Fruit fly (Drosophila melanogaster): Measurements from ENCODE around the gene CG32687.

Gene CG32687

dm6 chrX:10474625-10475024, 12.4 kb downstream of the CG32687 start, which contains the start of gene nocte (continued):
- TF ChIP-seq CG1603 (tag; optimal IDR thresholded peaks at IDR 0.05) = peak; percentile 54
- no peak for TF ChIP-seq CG17612 (GFP tag; IDR thresholded peaks at IDR 0.05)
- no peak for TF ChIP-seq E2f1 (GFP tag; IDR thresholded peaks at IDR 0.05)
- TF ChIP-seq MBD-R2 (GFP tag; IDR thresholded peaks at IDR 0.05) = peak; percentile 62
- TF ChIP-seq Sin3A (optimal IDR thresholded peaks at IDR 0.05) = peak; percentile 53
- TF ChIP-seq gt (GFP tag; IDR thresholded peaks at IDR 0.05) = 0 out of 2 replicates have a peak, but pooled peaks have one; percentile 8
- TF ChIP-seq ewg (GFP tag; optimal IDR thresholded peaks at IDR 0.05) = no peak
- TF ChIP-seq BEAF-32 (GFP tag; optimal IDR thresholded peaks at IDR 0.05) = peak; percentile 67
- TF ChIP-seq pzg (GFP tag; optimal IDR thresholded peaks at IDR 0.05) = peak; percentile 56
- no peak for TF ChIP-seq cad (GFP tag; optimal IDR thresholded peaks at IDR 0.05)
- peak; percentile 23 for TF ChIP-seq nmo (GFP tag; optimal IDR thresholded peaks at IDR 0.05)
- no peak for TF ChIP-seq Doc2 (GFP tag; IDR thresholded peaks at IDR 0.05)
- no peak for TF ChIP-seq lmd (GFP tag; IDR thresholded peaks at IDR 0.05)
- TF ChIP-seq Med (GFP tag) = peak; percentile 83
- 0 out of 3 replicates have a peak, but pooled peaks have one; percentile 6 for TF ChIP-seq ci (GFP tag; IDR thresholded peaks at IDR 0.05)
- peak; percentile 5 to 11 for TF ChIP-seq dpn (GFP tag; optimal IDR thresholded peaks at IDR 0.05)
- TF ChIP-seq bab2 (GFP tag; optimal IDR thresholded peaks at IDR 0.05) = peak; percentile 35
- peak; percentile 48; the same call in 2 of the 3 replicates for TF ChIP-seq vnd (GFP tag; IDR thresholded peaks at IDR 0.05; ENCODE audit: partially characterized antibody)
- peak; percentile 20 for TF ChIP-seq CG12391 (tag; optimal IDR thresholded peaks at IDR 0.05)
- TF ChIP-seq zen (tag; optimal IDR thresholded peaks at IDR 0.05) = peak; percentile 12
- TF ChIP-seq sd (tag; optimal IDR thresholded peaks at IDR 0.05) = peak; percentile 24
- peak; percentile 11 for TF ChIP-seq dm (GFP tag; optimal IDR thresholded peaks at IDR 0.05)
- peak; percentile 35 for TF ChIP-seq CG13624 (GFP tag; optimal IDR thresholded peaks at IDR 0.05)
- TF ChIP-seq Sry-δ (GFP tag; optimal IDR thresholded peaks at IDR 0.05) = peak; percentile 66
- no peak for TF ChIP-seq D19B (GFP tag; optimal IDR thresholded peaks at IDR 0.05)
- TF ChIP-seq CG33213 (GFP tag; optimal IDR thresholded peaks at IDR 0.05) = peak; percentile 1
- TF ChIP-seq amos (GFP tag; IDR thresholded peaks at IDR 0.05; ENCODE audit: partially characterized antibody) = peak; percentile 36; the same call in 1 of the 2 replicates
- peak; percentile 87 for TF ChIP-seq CG32767 (GFP tag; IDR thresholded peaks at IDR 0.05)
- no peak for TF ChIP-seq ems (GFP tag; optimal IDR thresholded peaks at IDR 0.05)
- TF ChIP-seq CG4820 (GFP tag; optimal IDR thresholded peaks at IDR 0.05) = no peak
- TF ChIP-seq nerfin-2 (GFP tag; IDR thresholded peaks at IDR 0.05; ENCODE audit: partially characterized antibody) = 0 out of 2 replicates have a peak, but pooled peaks have one; percentile 12
- peak; percentile 63 for TF ChIP-seq CG12659 (GFP tag; optimal IDR thresholded peaks at IDR 0.05)
- peak; percentile 8 for TF ChIP-seq MESR4 (GFP tag; optimal IDR thresholded peaks at IDR 0.05)
- no peak for TF ChIP-seq mld (GFP tag; IDR thresholded peaks at IDR 0.05; ENCODE audit: partially characterized antibody)
- TF ChIP-seq CG15696 (tag; optimal IDR thresholded peaks at IDR 0.05) = no peak
- TF ChIP-seq Dref (GFP tag; IDR thresholded peaks at IDR 0.05) = peak; percentile 64
- TF ChIP-seq CoRest (tag; optimal IDR thresholded peaks at IDR 0.05) = peak; percentile 30
- peak; percentile 98 for TF ChIP-seq CG2712 (tag; optimal IDR thresholded peaks at IDR 0.05)
- TF ChIP-seq phol (tag; optimal IDR thresholded peaks at IDR 0.05) = peak; percentile 53
- peak; percentile 18 for TF ChIP-seq Lhr (GFP tag; optimal IDR thresholded peaks at IDR 0.05)
- TF ChIP-seq CG43689 (GFP tag; IDR thresholded peaks at IDR 0.05) = no peak
- peak; percentile 44 for TF ChIP-seq mam (GFP tag; optimal IDR thresholded peaks at IDR 0.05)
- 0 out of 2 replicates have a peak, but pooled peaks have one; percentile 25 for TF ChIP-seq sna (GFP tag; IDR thresholded peaks at IDR 0.05; ENCODE audit: partially characterized antibody)
- TF ChIP-seq Bgb (GFP tag; IDR thresholded peaks at IDR 0.05; ENCODE audit: partially characterized antibody) = peak; percentile 57
- 0 out of 3 replicates have a peak, but pooled peaks have one; percentile 46 for TF ChIP-seq HLH4C (GFP tag; IDR thresholded peaks at IDR 0.05; ENCODE audit: partially characterized antibody)
- peak; percentile 71 for TF ChIP-seq Dll (GFP tag; IDR thresholded peaks at IDR 0.05; ENCODE audit: partially characterized antibody)
- no peak for TF ChIP-seq abd-A (tag; optimal IDR thresholded peaks at IDR 0.05)
- TF ChIP-seq trem (tag; optimal IDR thresholded peaks at IDR 0.05) = peak; percentile 65
- peak; percentile 55 for TF ChIP-seq row (GFP tag; IDR thresholded peaks at IDR 0.05)
